Fruit fly (Drosophila melanogaster): ENCODE results near the gene CG14130.

The CG14130 gene

dm6 chr3L:11863587-11863986 is 48.3 kb downstream of the CG14130 start (continued):
- TF ChIP-seq Ravus (GFP tag; IDR thresholded peaks at IDR 0.05) (no peak), pros (GFP tag; optimal IDR thresholded peaks at IDR 0.05) (no peak), CG9609 (GFP tag; optimal IDR thresholded peaks at IDR 0.05) (no peak), CG34224 (GFP tag; IDR thresholded peaks at IDR 0.05; ENCODE audit: partially characterized antibody) (no peak), Awh (GFP tag; IDR thresholded peaks at IDR 0.05) (no peak), nerfin-2 (GFP tag; IDR thresholded peaks at IDR 0.05; ENCODE audit: partially characterized antibody) (no peak), unc-4 (GFP tag; IDR thresholded peaks at IDR 0.05; ENCODE audit: partially characterized antibody) (no peak), CG17385 (GFP tag; optimal IDR thresholded peaks at IDR 0.05) (peak; percentile 15), BtbVII (GFP tag; optimal IDR thresholded peaks at IDR 0.05) (no peak), tll (GFP tag; optimal IDR thresholded peaks at IDR 0.05) (no peak), odd (GFP tag; optimal IDR thresholded peaks at IDR 0.05) (no peak), eve (GFP tag; optimal IDR thresholded peaks at IDR 0.05) (no peak), CG17361 (GFP tag; IDR thresholded peaks at IDR 0.05) (peak; percentile 52; the same call in 1 of the 3 replicates), NK7.1 (GFP tag; optimal IDR thresholded peaks at IDR 0.05) (no peak), caup (GFP tag; optimal IDR thresholded peaks at IDR 0.05; ENCODE audit: severe bottlenecking) (peak; percentile 8), Hand (GFP tag; optimal IDR thresholded peaks at IDR 0.05) (peak; percentile 17), CG33213 (GFP tag; optimal IDR thresholded peaks at IDR 0.05) (no peak), Camta (GFP tag; optimal IDR thresholded peaks at IDR 0.05) (no peak), vnd (GFP tag; IDR thresholded peaks at IDR 0.05; ENCODE audit: partially characterized antibody) (no peak), Tbp (GFP tag; optimal IDR thresholded peaks at IDR 0.05) (no peak), ato (GFP tag; IDR thresholded peaks at IDR 0.05; ENCODE audit: partially characterized antibody) (no peak), nerfin-1 (tag; optimal IDR thresholded peaks at IDR 0.05) (no peak), CG16779 (GFP tag; IDR thresholded peaks at IDR 0.05) (no peak), Sox102F (GFP tag; optimal IDR thresholded peaks at IDR 0.05) (peak; percentile 3), dpn (GFP tag; optimal IDR thresholded peaks at IDR 0.05) (no peak), dysf (GFP tag; IDR thresholded peaks at IDR 0.05) (0 out of 3 replicates have a peak, but pooled peaks have one; percentile 31), CG30431 (GFP tag; optimal IDR thresholded peaks at IDR 0.05) (no peak), CG18619 (GFP tag; optimal IDR thresholded peaks at IDR 0.05) (peak; percentile 32)

Measured in whole organism, embryonic.